Fruit fly (Drosophila melanogaster) whole organism, wandering third instar larva: ENCODE data around the gene Cep290.

Experiments
- Abd-B ChIP-seq: fragments of >200 bp; optimal IDR thresholded peaks from 2 replicates; lab custom pipeline; 2017; ENCODE audit warnings: missing biosample characterization, missing genetic modification characterization
- CG32264 ChIP-seq: fragments of 200-800 bp; sonication (Bioruptor generic); optimal IDR thresholded peaks from 2 replicates; lab custom pipeline; 2016; ENCODE audit warnings: missing biosample characterization, missing genetic modification characterization
- CG9705 ChIP-seq: fragments of 200-800 bp; sonication (Bioruptor generic); optimal IDR thresholded peaks from 2 replicates; lab custom pipeline; 2018; ENCODE audit warnings: missing biosample characterization, mild to moderate bottlenecking, missing genetic modification characterization
- CrebA ChIP-seq: fragments of 200-800 bp; sonication (Bioruptor generic); optimal IDR thresholded peaks from 2 replicates; lab custom pipeline; 2016; ENCODE audit warnings: missing biosample characterization, mild to moderate bottlenecking, missing genetic modification characterization, borderline replicate concordance
- Dif ChIP-seq: fragments of 200-275, 200-300 bp; sonication (Bioruptor generic); optimal IDR thresholded peaks from 2 replicates; lab custom pipeline; 2018; ENCODE audit warnings: missing biosample characterization, missing genetic modification characterization; ENCODE audit not compliant: partially characterized antibody
- HLH106 ChIP-seq: fragments of 200-800 bp; optimal IDR thresholded peaks from 3 replicates; lab custom pipeline; 2019; ENCODE audit warnings: missing biosample characterization, mild to moderate bottlenecking, missing genetic modification characterization, moderate library complexity
- Hr83 ChIP-seq: fragments of 200-300 bp; sonication (Bioruptor generic); optimal IDR thresholded peaks from 2 replicates; lab custom pipeline; 2016; ENCODE audit warnings: missing biosample characterization, mild to moderate bottlenecking, missing genetic modification characterization, moderate library complexity; ENCODE audit not compliant: poor library complexity, severe bottlenecking
- Jra ChIP-seq: sonication (Bioruptor generic); optimal IDR thresholded peaks from 2 replicates; lab custom pipeline; 2016; ENCODE audit warnings: missing biosample characterization, missing genetic modification characterization
- Mio ChIP-seq: sonication (Bioruptor generic); optimal IDR thresholded peaks from 2 replicates; lab custom pipeline; 2016; ENCODE audit warnings: missing biosample characterization, missing genetic modification characterization
- Myc ChIP-seq: fragments of >200 bp; optimal IDR thresholded peaks from 2 replicates; lab custom pipeline; 2017
- N ChIP-seq: fragments of >200 bp; optimal IDR thresholded peaks from 2 replicates; lab custom pipeline; 2018; ENCODE audit warnings: missing biosample characterization, missing external identifiers, missing genetic modification characterization
- OdsH ChIP-seq: fragments of 200-800 bp; sonication (Bioruptor generic); optimal IDR thresholded peaks from 2 replicates; lab custom pipeline; 2016; ENCODE audit warnings: missing biosample characterization, mild to moderate bottlenecking, missing genetic modification characterization
- Rel ChIP-seq, 2 experiments: fragments of 200-800 bp; sonication (Bioruptor generic) in 1 of 2; optimal IDR thresholded peaks; 2 replicates in 1 of 2; 3 replicates in 1 of 2; lab custom pipeline; 2016 to 2019; ENCODE audit warnings: mild to moderate bottlenecking in 2 of 2, missing biosample characterization in 2 of 2, missing genetic modification characterization in 2 of 2, moderate library complexity in 1 of 2
- Vsx2 ChIP-seq: fragments of 200-300, 225-300 bp; sonication (Bioruptor generic); optimal IDR thresholded peaks from 2 replicates; lab custom pipeline; 2018; ENCODE audit warnings: missing biosample characterization, missing genetic modification characterization; ENCODE audit not compliant: partially characterized antibody
- br ChIP-seq: fragments of 200-800 bp; sonication (Bioruptor generic); optimal IDR thresholded peaks from 2 replicates; lab custom pipeline; 2016; ENCODE audit warnings: missing biosample characterization, missing genetic modification characterization
- dl ChIP-seq, 2 experiments: fragments of 175-275, 200-275 bp in 1 of 2; fragments of 200-275 bp in 1 of 2; sonication (Bioruptor generic); optimal IDR thresholded peaks; lab custom pipeline; 2018; ENCODE audit warnings: mild to moderate bottlenecking in 2 of 2, missing biosample characterization in 2 of 2, missing genetic modification characterization in 2 of 2, moderate library complexity in 2 of 2; ENCODE audit not compliant: partially characterized antibody in 2 of 2, insufficient read depth in 1 of 2
- dmrt93B ChIP-seq: fragments of 200-800 bp; sonication (Bioruptor generic); optimal IDR thresholded peaks from 2 replicates; lab custom pipeline; 2018; ENCODE audit warnings: missing biosample characterization, mild to moderate bottlenecking, missing genetic modification characterization
- dsf ChIP-seq: sonication (Bioruptor generic); optimal IDR thresholded peaks from 2 replicates; lab custom pipeline; 2016; ENCODE audit warnings: missing biosample characterization, missing genetic modification characterization, borderline replicate concordance
- ey ChIP-seq: fragments of 200-800 bp; sonication (Bioruptor generic); optimal IDR thresholded peaks from 2 replicates; lab custom pipeline; 2016; ENCODE audit warnings: missing biosample characterization, missing genetic modification characterization
- foxo ChIP-seq, 2 experiments: fragments of 200-800 bp; sonication (Bioruptor generic); optimal IDR thresholded peaks; 2 replicates in 1 of 2; 3 replicates in 1 of 2; lab custom pipeline; 2016 to 2017; ENCODE audit warnings: missing biosample characterization in 2 of 2, missing genetic modification characterization in 2 of 2
- fru ChIP-seq: fragments of 200-800 bp; sonication (Bioruptor generic); optimal IDR thresholded peaks from 3 replicates; lab custom pipeline; 2016; ENCODE audit warnings: missing biosample characterization, mild to moderate bottlenecking, missing genetic modification characterization
- h ChIP-seq: fragments of 200-800 bp; sonication (Bioruptor generic); optimal IDR thresholded peaks from 3 replicates; lab custom pipeline; 2016; ENCODE audit warnings: missing biosample characterization, mild to moderate bottlenecking, missing genetic modification characterization
- jim ChIP-seq: fragments of 175-275, 200-325 bp; sonication (Bioruptor generic); optimal IDR thresholded peaks from 2 replicates; lab custom pipeline; 2016; ENCODE audit warnings: missing biosample characterization, mild to moderate bottlenecking, missing genetic modification characterization
- lola ChIP-seq: fragments of >200 bp; optimal IDR thresholded peaks from 2 replicates; lab custom pipeline; 2017; ENCODE audit warnings: missing biosample characterization, missing genetic modification characterization
- pan ChIP-seq: fragments of >200 bp; optimal IDR thresholded peaks from 2 replicates; lab custom pipeline; 2017
- psq ChIP-seq: fragments of 200-800 bp; sonication (Bioruptor generic); optimal IDR thresholded peaks from 3 replicates; lab custom pipeline; 2017; ENCODE audit warnings: missing biosample characterization, mild to moderate bottlenecking, missing genetic modification characterization, moderate library complexity
- rgr ChIP-seq: fragments of 200-800 bp; sonication (Bioruptor generic); optimal IDR thresholded peaks from 3 replicates; lab custom pipeline; 2016; ENCODE audit warnings: missing biosample characterization, mild to moderate bottlenecking, missing genetic modification characterization
- sage ChIP-seq: fragments of 200-800 bp; sonication (Bioruptor generic); optimal IDR thresholded peaks from 2 replicates; lab custom pipeline; 2016; ENCODE audit warnings: missing biosample characterization, mild to moderate bottlenecking, missing genetic modification characterization
- sv ChIP-seq: fragments of 200-800 bp; sonication (Bioruptor generic); optimal IDR thresholded peaks from 3 replicates; lab custom pipeline; 2016; ENCODE audit warnings: missing biosample characterization, missing genetic modification characterization
- tai ChIP-seq: sonication (Bioruptor generic); optimal IDR thresholded peaks from 2 replicates; lab custom pipeline; 2016; ENCODE audit warnings: missing biosample characterization, missing genetic modification characterization
- usp ChIP-seq: fragments of >200 bp; optimal IDR thresholded peaks from 2 replicates; lab custom pipeline; 2017; ENCODE audit warnings: missing biosample characterization, missing genetic modification characterization
- woc ChIP-seq: sonication (Bioruptor generic); optimal IDR thresholded peaks from 2 replicates; lab custom pipeline; 2016; ENCODE audit warnings: missing biosample characterization, mild to moderate bottlenecking, missing genetic modification characterization

Cep290 gene

DNA sequence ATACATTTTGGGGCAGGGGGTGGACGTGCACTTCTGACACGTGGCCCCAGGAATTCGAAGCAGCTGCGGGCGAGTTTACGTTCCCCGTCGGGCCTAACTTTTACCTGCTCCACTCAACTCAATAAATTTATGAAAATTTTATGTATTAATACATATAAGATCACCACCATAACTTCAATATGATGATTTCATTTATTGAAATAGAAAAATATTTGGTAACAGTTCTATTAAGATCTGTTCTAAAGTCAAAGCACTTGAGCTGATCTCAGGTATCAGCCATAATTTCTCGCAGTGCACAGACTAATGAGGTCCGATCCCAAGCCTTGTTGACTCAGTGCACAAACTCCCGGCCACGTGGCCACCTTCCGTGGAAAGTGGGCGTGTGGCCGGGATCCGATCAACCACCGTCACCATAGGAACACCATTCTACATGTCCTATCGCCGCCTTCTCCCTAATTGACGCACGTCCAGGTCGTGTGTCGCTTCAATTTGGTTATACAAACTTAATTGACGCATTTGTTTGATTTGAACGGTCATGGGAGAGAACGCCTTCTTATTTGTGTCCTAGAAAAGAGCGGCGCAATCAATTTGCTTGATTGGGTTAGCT, 33.6 kb upstream of the Cep290 start:
- TF ChIP-seq Abd-B (GFP tag; lab: Kevin White, UChicago) (no peak), sage (no peak), psq (no peak), usp (no peak), dsf (GFP tag; lab: Kevin White, UChicago) (no peak), fru (GFP tag; lab: Kevin White, UChicago) (no peak), Vsx2 (GFP tag; lab: Kevin White, UChicago) (no peak), CG32264 (GFP tag; lab: Kevin White, UChicago) (no peak), dmrt93B (GFP tag; lab: Kevin White, UChicago) (no peak), Rel (GFP tag; optimal IDR thresholded peaks at IDR 0.05; lab: Kevin White, UChicago) (no peak), Rel (tag; optimal IDR thresholded peaks at IDR 0.05; lab: Kevin White, UChicago) (no peak), tai (GFP tag; lab: Kevin White, UChicago) (no peak), Hr83 (GFP tag; lab: Kevin White, UChicago) (no peak), Jra (GFP tag; lab: Kevin White, UChicago) (no peak), woc (GFP tag; lab: Kevin White, UChicago) (no peak), lola (no peak), rgr (GFP tag; lab: Kevin White, UChicago) (no peak), Myc (lab: Kevin White, UChicago) (no peak), dl (GFP tag; optimal IDR thresholded peaks at IDR 0.05; lab: Kevin White, UChicago; ENCODE audit: insufficient read depth in 1 of 2, partially characterized antibody in 2 of 2) (no peak), foxo (GFP tag; optimal IDR thresholded peaks at IDR 0.05; lab: Kevin White, UChicago) (no peak)

DNA sequence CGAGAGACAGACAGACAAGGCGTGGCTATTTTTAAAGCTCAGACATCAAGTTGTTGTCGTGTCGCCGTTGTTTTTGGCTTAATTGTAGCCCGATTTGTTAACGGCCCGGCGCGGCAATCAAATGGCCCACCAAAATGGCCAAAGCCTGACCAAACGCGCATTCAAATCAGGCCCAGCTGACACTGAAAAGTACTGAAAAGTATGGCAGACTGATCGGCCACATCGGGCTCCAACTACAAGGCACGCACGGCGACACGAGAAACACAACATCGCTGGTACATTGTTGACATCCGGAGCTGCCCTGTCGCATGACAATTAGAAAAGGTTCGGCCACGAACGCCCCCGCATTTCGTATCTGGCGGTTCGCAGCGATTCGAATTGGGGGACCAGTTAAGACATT, 31.9 kb upstream of the Cep290 start:
- no peak for TF ChIP-seq psq
- TF ChIP-seq Rel (GFP tag; optimal IDR thresholded peaks at IDR 0.05; lab: Kevin White, UChicago), result no peak
- no peak for TF ChIP-seq Rel (tag; optimal IDR thresholded peaks at IDR 0.05; lab: Kevin White, UChicago)
- no peak for TF ChIP-seq jim (GFP tag; lab: Kevin White, UChicago)
- no peak for TF ChIP-seq br
- TF ChIP-seq sage, result no peak
- no peak for TF ChIP-seq Mio (GFP tag; lab: Kevin White, UChicago)
- TF ChIP-seq rgr (GFP tag; lab: Kevin White, UChicago), result no peak
- TF ChIP-seq, all 38 proteins: peak for 0

DNA sequence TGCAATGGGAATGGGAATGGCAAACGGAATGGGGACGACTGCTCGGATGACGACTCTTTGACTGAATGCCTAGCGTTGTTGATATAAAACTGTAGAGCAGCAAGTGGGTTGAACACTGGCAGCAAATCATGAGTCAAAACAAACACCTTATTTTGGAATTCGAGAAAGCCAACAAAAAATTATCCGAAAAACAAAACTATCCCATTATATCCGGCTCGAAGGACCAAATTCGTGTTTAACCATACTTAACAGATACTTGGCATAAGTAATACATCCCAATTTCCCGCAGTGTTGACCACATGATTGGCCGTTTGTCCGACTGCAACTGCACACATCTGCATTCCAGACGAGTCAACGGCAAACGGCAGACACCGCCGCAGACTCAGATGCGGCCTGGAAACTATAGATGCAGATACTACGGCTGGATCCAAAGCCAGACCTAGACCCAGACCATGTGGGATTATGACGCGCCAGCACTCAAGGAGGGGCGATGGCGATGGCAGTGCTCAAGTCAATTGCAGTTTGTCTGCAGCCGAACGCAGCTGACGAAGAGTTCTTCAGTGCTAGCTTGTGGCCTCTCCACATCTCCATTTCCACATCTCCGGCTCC, 30.4 kb upstream of the Cep290 start:
- TF ChIP-seq foxo (GFP tag; optimal IDR thresholded peaks at IDR 0.05; lab: Kevin White, UChicago) (peak in 1 of 2 experiments; percentile 18), HLH106 (tag; lab: Kevin White, UChicago) (no peak), Vsx2 (GFP tag; lab: Kevin White, UChicago) (no peak), ey (GFP tag; lab: Kevin White, UChicago) (peak; percentile 32), h (GFP tag; lab: Kevin White, UChicago) (peak; percentile 10), CrebA (GFP tag; lab: Kevin White, UChicago) (no peak), dl (GFP tag; optimal IDR thresholded peaks at IDR 0.05; lab: Kevin White, UChicago; ENCODE audit: insufficient read depth in 1 of 2, partially characterized antibody in 2 of 2) (no peak)

dm6 chr3L:813911-814310, 29.8 kb upstream of the Cep290 start:
- TF ChIP-seq woc (GFP tag; lab: Kevin White, UChicago), result no peak
- no peak for TF ChIP-seq foxo (GFP tag; optimal IDR thresholded peaks at IDR 0.05; lab: Kevin White, UChicago)
- no peak for TF ChIP-seq Vsx2 (GFP tag; lab: Kevin White, UChicago)
- no peak for TF ChIP-seq Mio (GFP tag; lab: Kevin White, UChicago)
- TF ChIP-seq br, result no peak
- TF ChIP-seq psq, result no peak
- TF ChIP-seq Abd-B (GFP tag; lab: Kevin White, UChicago), result no peak
- no peak for TF ChIP-seq pan
- TF ChIP-seq tai (GFP tag; lab: Kevin White, UChicago), result no peak
- no peak for TF ChIP-seq CG32264 (GFP tag; lab: Kevin White, UChicago)
- TF ChIP-seq OdsH (GFP tag; lab: Kevin White, UChicago), result no peak
- TF ChIP-seq N (GFP tag; lab: Kevin White, UChicago), result no peak
- no peak for TF ChIP-seq fru (GFP tag; lab: Kevin White, UChicago)
- TF ChIP-seq sv (GFP tag; lab: Kevin White, UChicago), result no peak
- TF ChIP-seq jim (GFP tag; lab: Kevin White, UChicago), result no peak
- no peak for TF ChIP-seq rgr (GFP tag; lab: Kevin White, UChicago)
- no peak for TF ChIP-seq CG9705 (GFP tag; lab: Kevin White, UChicago)
- TF ChIP-seq h (GFP tag; lab: Kevin White, UChicago), result no peak
- no peak for TF ChIP-seq Rel (GFP tag; optimal IDR thresholded peaks at IDR 0.05; lab: Kevin White, UChicago)
- TF ChIP-seq Rel (tag; optimal IDR thresholded peaks at IDR 0.05; lab: Kevin White, UChicago), result no peak
- no peak for TF ChIP-seq Dif (GFP tag; lab: Kevin White, UChicago)
- TF ChIP-seq, all 38 proteins: peak for 0
